Worm (Caenorhabditis elegans): Measurements from ENCODE around the gene fbxa-150.

Gene fbxa-150

ce11 chrV:20547048-20547447 is 24.6 kb downstream of the fbxa-150 start, which contains the start of gene Y38H6C.18 (continued):
- TF ChIP-seq bed-2 (GFP tag; IDR thresholded peaks at IDR 0.05): no peak
- no peak for TF ChIP-seq K12H6.12 (tag; optimal IDR thresholded peaks at IDR 0.05)

DNA sequence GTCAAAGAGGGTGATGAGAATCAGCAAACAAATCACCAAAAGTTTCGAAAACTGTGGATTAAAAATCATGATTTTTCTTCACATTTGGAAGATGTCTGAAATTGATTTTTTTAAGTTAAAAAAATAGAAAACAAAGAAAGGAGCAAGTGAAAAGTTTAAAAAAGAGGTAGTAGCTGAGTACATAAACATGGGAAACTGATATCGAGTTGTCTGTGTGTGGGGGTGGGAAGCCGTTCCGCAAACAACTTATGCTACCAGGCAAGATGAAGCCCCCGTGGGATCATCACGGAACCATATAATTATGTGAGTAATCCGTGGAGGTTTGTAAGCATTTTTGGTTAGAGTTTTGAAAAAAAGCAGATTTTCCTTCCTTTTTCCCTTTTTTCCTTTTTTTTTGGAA is 28.7 kb downstream of the fbxa-150 start, which contains the start of gene Y38H6C.20:
Y38H6C.20 (minus strand) TSS at position 101 of the 400 bp plus-strand sequence.
- TF ChIP-seq K12H6.12 (tag; optimal IDR thresholded peaks at IDR 0.05) (no peak), rcor-1 (GFP tag; IDR thresholded peaks at IDR 0.05) (no peak), bed-1 (GFP tag; IDR thresholded peaks at IDR 0.05) (no peak), athp-1 (tag; optimal IDR thresholded peaks at IDR 0.05) (no peak), T07F8.4 (tag; optimal IDR thresholded peaks at IDR 0.05) (no peak), lag-1 (GFP tag; IDR thresholded peaks at IDR 0.05) (no peak), C17E4.6 (GFP tag; IDR thresholded peaks at IDR 0.05) (no peak), lir-1 (GFP tag; conservative IDR thresholded peaks at IDR 0.05) (no peak), tlf-1 (GFP tag; optimal IDR thresholded peaks at IDR 0.05) (no peak), lin-26 (GFP tag; IDR thresholded peaks at IDR 0.05) (no peak), snpc-4 (GFP tag; optimal IDR thresholded peaks at IDR 0.05) (no peak), snpc-4 (tag; optimal IDR thresholded peaks at IDR 0.05) (no peak), F55B11.4 (tag; optimal IDR thresholded peaks at IDR 0.05; ENCODE audit: borderline replicate concordance, insufficient read depth) (no peak), attf-5 (GFP tag; optimal IDR thresholded peaks at IDR 0.05) (no peak), Y95B8A.8 (GFP tag; IDR thresholded peaks at IDR 0.05) (no peak)

DNA sequence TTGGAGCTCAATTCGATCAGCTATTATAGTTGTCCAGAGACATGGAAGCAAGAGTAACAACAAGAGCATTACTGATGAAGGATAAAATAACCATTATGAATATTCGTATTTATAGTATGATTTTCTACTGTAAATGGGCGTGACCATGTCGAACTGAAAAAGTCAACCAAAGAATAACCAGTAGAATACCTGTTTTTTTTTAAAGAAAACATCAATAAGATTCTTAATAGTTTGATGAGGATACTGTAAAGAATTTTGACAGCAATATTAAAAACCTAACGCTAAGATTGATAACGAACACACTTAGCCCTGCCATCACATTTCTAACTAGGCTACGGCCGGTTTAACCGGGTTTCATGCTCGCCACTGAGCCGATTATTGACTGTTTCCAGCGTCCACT is 30.6 kb downstream of the fbxa-150 start, which contains the start of gene vmo-1:
vmo-1 (minus strand) TSS at position 101 of the 400 bp plus-strand sequence.
- no peak for TF ChIP-seq ztf-3 (GFP tag; optimal IDR thresholded peaks at IDR 0.05)
- no peak for TF ChIP-seq lin-26 (GFP tag; IDR thresholded peaks at IDR 0.05)
- no peak for TF ChIP-seq pbrm-1 (GFP tag; IDR thresholded peaks at IDR 0.05)
- TF ChIP-seq efl-1 (GFP tag; optimal IDR thresholded peaks at IDR 0.05): no peak
- no peak for TF ChIP-seq sdz-38 (tag; optimal IDR thresholded peaks at IDR 0.05)
- no peak for TF ChIP-seq gei-17 (GFP tag; optimal IDR thresholded peaks at IDR 0.05)

- TF ChIP-seq zim-3 (tag; optimal IDR thresholded peaks at IDR 0.05) (no peak), nhr-80 (tag; optimal IDR thresholded peaks at IDR 0.05) (peak; percentile 24)
Observed at ce11 chrV:20555120-20555519, 32.7 kb downstream of the fbxa-150 start, which contains the start of gene Y38H6C.21. Y38H6C.21 (minus strand) TSS chrV:20555267.

DNA sequence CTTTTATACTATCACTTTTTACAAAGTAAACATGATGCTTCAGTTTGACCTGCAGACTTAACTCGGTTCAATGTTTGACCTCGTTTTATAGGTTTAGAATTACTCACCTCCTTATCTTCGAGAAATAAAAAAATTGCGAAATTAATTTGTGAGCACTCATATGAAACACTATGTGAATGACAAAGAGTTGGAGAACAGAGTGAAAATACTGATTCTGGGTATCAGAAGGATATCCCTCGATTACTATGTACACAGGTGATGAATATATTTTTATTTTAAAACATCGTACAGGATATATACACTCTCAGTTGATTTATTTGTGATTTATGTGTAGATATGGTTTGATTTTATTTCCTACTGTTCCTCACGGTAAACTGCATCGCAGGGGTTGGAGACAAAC is 33.9 kb downstream of the fbxa-150 start, which contains the start of gene Y38H6C.23:
Y38H6C.23 (minus strand) TSS at position 101 of the 400 bp plus-strand sequence.
- peak; percentile 2 for TF ChIP-seq nhr-80 (tag; optimal IDR thresholded peaks at IDR 0.05)
- no peak for TF ChIP-seq lsl-1 (GFP tag; optimal IDR thresholded peaks at IDR 0.05)

- no peak for TF ChIP-seq F57A8.1 (GFP tag; optimal IDR thresholded peaks at IDR 0.05)
- TF ChIP-seq F33H1.4 (GFP tag; IDR thresholded peaks at IDR 0.05): no peak
- no peak for TF ChIP-seq F10E7.11 (tag; optimal IDR thresholded peaks at IDR 0.05)
- TF ChIP-seq pha-4 (tag; optimal IDR thresholded peaks at IDR 0.05): no peak
- no peak for TF ChIP-seq tlf-1 (GFP tag; optimal IDR thresholded peaks at IDR 0.05)
- no peak for TF ChIP-seq somi-1 (GFP tag; optimal IDR thresholded peaks at IDR 0.05)
- TF ChIP-seq ceh-91 (GFP tag; IDR thresholded peaks at IDR 0.05): no peak
- no peak for TF ChIP-seq nfya-2 (GFP tag; IDR thresholded peaks at IDR 0.05)
- no peak for TF ChIP-seq unc-130 (GFP tag; optimal IDR thresholded peaks at IDR 0.05)
- TF ChIP-seq unc-62 (GFP tag; optimal IDR thresholded peaks at IDR 0.05): no peak
- TF ChIP-seq snpc-3.4 (tag; optimal IDR thresholded peaks at IDR 0.05): no peak
- TF ChIP-seq snpc-1.3 (tag; optimal IDR thresholded peaks at IDR 0.05; ENCODE audit: insufficient read depth): no peak
- no peak for TF ChIP-seq C17E4.6 (GFP tag; IDR thresholded peaks at IDR 0.05)
- TF ChIP-seq ztf-26 (tag; optimal IDR thresholded peaks at IDR 0.05): no peak
- TF ChIP-seq T26A5.8 (tag; optimal IDR thresholded peaks at IDR 0.05): no peak
- TF ChIP-seq zfh-2 (GFP tag; conservative IDR thresholded peaks at IDR 0.05): no peak
- TF ChIP-seq dpl-1 (GFP tag; optimal IDR thresholded peaks at IDR 0.05): no peak
Observed at ce11 chrV:20558270-20558669, 35.9 kb downstream of the fbxa-150 start, which contains the start of gene abf-4. abf-4 (minus strand) TSS chrV:20558370.
